Fruit fly (Drosophila melanogaster) whole organism, prepupa: Measurements from ENCODE around the gene Tcs5.
A peak's percentile ranks its signal among the peaks of the same experiment; 100 is the strongest.

Experiments
- Blimp-1 ChIP-seq: fragments of 200-800 bp; sonication (Bioruptor generic); optimal IDR thresholded peaks from 3 replicates; lab custom pipeline; 2017; ENCODE audit warnings: missing biosample characterization, missing genetic modification characterization, mild to moderate bottlenecking, moderate library complexity, missing genetic modification reagents
- CG10631 ChIP-seq: fragments of 200-800 bp; sonication (Bioruptor generic); optimal IDR thresholded peaks from 2 replicates; lab custom pipeline; 2016; ENCODE audit warnings: missing biosample characterization, missing genetic modification characterization
- CG10669 ChIP-seq: fragments of 200-800 bp; sonication (Bioruptor generic); optimal IDR thresholded peaks from 3 replicates; lab custom pipeline; 2018; ENCODE audit warnings: missing biosample characterization, mild to moderate bottlenecking, missing genetic modification characterization, moderate library complexity
- CG11294 ChIP-seq: fragments of 200-800 bp; sonication (Bioruptor generic); IDR thresholded peaks from 2 replicates; pipeline ENCODE4 v1.3.6; 2022; ENCODE audit warnings: missing biosample characterization, missing genetic modification characterization
- CG11762 ChIP-seq: fragments of 200-800 bp; sonication (Bioruptor generic); optimal IDR thresholded peaks from 3 replicates; lab custom pipeline; 2016; ENCODE audit warnings: missing biosample characterization, missing genetic modification characterization; ENCODE audit not compliant: insufficient read depth
- CG11902 ChIP-seq: fragments of 200-800 bp; sonication (Bioruptor generic); optimal IDR thresholded peaks from 3 replicates; lab custom pipeline; 2016; ENCODE audit warnings: missing biosample characterization, missing genetic modification characterization
- CG3032 ChIP-seq: fragments of 200-800 bp; optimal IDR thresholded peaks from 2 replicates; lab custom pipeline; 2019; ENCODE audit warnings: missing biosample characterization, mild to moderate bottlenecking, missing genetic modification characterization, moderate library complexity
- CG31627 ChIP-seq: fragments of 200-800 bp; sonication (Bioruptor generic); optimal IDR thresholded peaks from 3 replicates; lab custom pipeline; 2016; ENCODE audit warnings: missing biosample characterization, missing genetic modification characterization
- CG32006 ChIP-seq: fragments of 200-800 bp; sonication (Bioruptor generic); optimal IDR thresholded peaks from 3 replicates; lab custom pipeline; 2017; ENCODE audit warnings: missing biosample characterization, mild to moderate bottlenecking, missing genetic modification characterization
- CG3919 ChIP-seq: fragments of 200-800 bp; sonication (Bioruptor generic); optimal IDR thresholded peaks from 3 replicates; lab custom pipeline; 2016; ENCODE audit warnings: missing biosample characterization, missing genetic modification characterization
- CG4318 ChIP-seq: fragments of 200-800 bp; sonication (Bioruptor generic); optimal IDR thresholded peaks from 3 replicates; lab custom pipeline; 2017; ENCODE audit warnings: missing biosample characterization, mild to moderate bottlenecking, missing genetic modification characterization
- CG6163 ChIP-seq: fragments of 200-800 bp; sonication (Bioruptor generic); IDR thresholded peaks from 3 replicates; pipeline ENCODE4 v1.3.6; 2022; ENCODE audit warnings: missing biosample characterization, missing genetic modification characterization
- CG6276 ChIP-seq: fragments of 200-800 bp; sonication (Bioruptor generic); optimal IDR thresholded peaks from 2 replicates; lab custom pipeline; 2017; ENCODE audit warnings: missing biosample characterization, mild to moderate bottlenecking, missing genetic modification characterization
- CG6792 ChIP-seq: fragments of 200-800 bp; sonication (Bioruptor generic); optimal IDR thresholded peaks from 3 replicates; lab custom pipeline; 2016; ENCODE audit warnings: missing biosample characterization, missing genetic modification characterization
- CG6808 ChIP-seq: fragments of 200-800 bp; sonication (Bioruptor generic); optimal IDR thresholded peaks from 3 replicates; lab custom pipeline; 2017; ENCODE audit warnings: missing biosample characterization, missing genetic modification characterization, mild to moderate bottlenecking, moderate library complexity, missing genetic modification reagents
- CG7368 ChIP-seq: fragments of 200-800 bp; sonication (Bioruptor generic); optimal IDR thresholded peaks from 3 replicates; lab custom pipeline; 2016; ENCODE audit warnings: missing biosample characterization, missing genetic modification characterization
- CG8119 ChIP-seq: fragments of 200-800 bp; sonication (Bioruptor generic); IDR thresholded peaks from 3 replicates; pipeline ENCODE4 v1.3.6; 2022; ENCODE audit warnings: missing biosample characterization, missing genetic modification characterization
- CG8319 ChIP-seq: fragments of 200-800 bp; sonication (Bioruptor generic); optimal IDR thresholded peaks from 3 replicates; lab custom pipeline; 2016; ENCODE audit warnings: missing biosample characterization, missing genetic modification characterization
- CG8632 ChIP-seq: fragments of 200-800 bp; sonication (Bioruptor generic); optimal IDR thresholded peaks from 3 replicates; lab custom pipeline; 2016; ENCODE audit warnings: missing biosample characterization, missing genetic modification characterization
- CG9139 ChIP-seq: fragments of 200-800 bp; sonication (Bioruptor generic); optimal IDR thresholded peaks from 3 replicates; lab custom pipeline; 2017; ENCODE audit warnings: missing biosample characterization, mild to moderate bottlenecking, missing genetic modification characterization
- Eip75B ChIP-seq: fragments of 200-800 bp; sonication (Bioruptor generic); optimal IDR thresholded peaks from 3 replicates; lab custom pipeline; 2016; ENCODE audit warnings: missing biosample characterization, missing genetic modification characterization
- Eip78C ChIP-seq: fragments of 200-800 bp; sonication (Bioruptor generic); peaks from one replicate; lab custom pipeline; 2016; ENCODE audit warnings: missing biosample characterization, missing genetic modification characterization
- Ets96B ChIP-seq: fragments of 200-800 bp; optimal IDR thresholded peaks from 2 replicates; lab custom pipeline; 2019; ENCODE audit warnings: missing biosample characterization, mild to moderate bottlenecking, missing genetic modification characterization, moderate library complexity
- Gug ChIP-seq: fragments of 200-800 bp; sonication (Bioruptor generic); IDR thresholded peaks from 2 replicates; pipeline ENCODE4 v1.3.6; 2022; ENCODE audit warnings: missing biosample characterization, missing genetic modification characterization
- Hr39 ChIP-seq: fragments of 200-800 bp; sonication (Bioruptor generic); optimal IDR thresholded peaks from 2 replicates; lab custom pipeline; 2016; ENCODE audit warnings: missing biosample characterization, missing genetic modification characterization
- Hr4 ChIP-seq: fragments of 200-800 bp; sonication (Bioruptor generic); optimal IDR thresholded peaks from 3 replicates; lab custom pipeline; 2016; ENCODE audit warnings: missing biosample characterization, missing genetic modification characterization
- Lpt ChIP-seq: fragments of 200-800 bp; sonication (Bioruptor generic); optimal IDR thresholded peaks from 3 replicates; lab custom pipeline; 2016; ENCODE audit warnings: missing biosample characterization, missing genetic modification characterization
- Met ChIP-seq: fragments of 200-800 bp; sonication (Bioruptor generic); optimal IDR thresholded peaks from 3 replicates; lab custom pipeline; 2016; ENCODE audit warnings: missing biosample characterization, missing genetic modification characterization
- Smox ChIP-seq: fragments of 200-800 bp; sonication (Bioruptor generic); optimal IDR thresholded peaks from 3 replicates; lab custom pipeline; 2016; ENCODE audit warnings: missing biosample characterization, missing genetic modification characterization
- Sox102F ChIP-seq: fragments of 200-800 bp; sonication (Bioruptor generic); optimal IDR thresholded peaks from 2 replicates; lab custom pipeline; 2016; ENCODE audit warnings: missing biosample characterization, mild to moderate bottlenecking, missing genetic modification characterization
- Sox14 ChIP-seq: fragments of 200-800 bp; sonication (Bioruptor generic); optimal IDR thresholded peaks from 3 replicates; lab custom pipeline; 2016; ENCODE audit warnings: missing biosample characterization, missing genetic modification characterization
- Sox15 ChIP-seq: fragments of 200-800 bp; sonication (Bioruptor generic); optimal IDR thresholded peaks from 3 replicates; lab custom pipeline; 2016; ENCODE audit warnings: missing biosample characterization, missing genetic modification characterization
- achi ChIP-seq: fragments of 200-800 bp; sonication (Bioruptor generic); optimal IDR thresholded peaks from 3 replicates; lab custom pipeline; 2016; ENCODE audit warnings: missing biosample characterization, missing genetic modification characterization
- acj6 ChIP-seq: fragments of 200-800 bp; sonication (Bioruptor generic); optimal IDR thresholded peaks from 3 replicates; lab custom pipeline; 2016; ENCODE audit warnings: missing biosample characterization, missing genetic modification characterization
- cyc ChIP-seq: fragments of 200-800 bp; sonication (Bioruptor generic); optimal IDR thresholded peaks from 3 replicates; lab custom pipeline; 2016; ENCODE audit warnings: missing biosample characterization, missing genetic modification characterization
- dac ChIP-seq: fragments of 200-800 bp; sonication (Bioruptor generic); optimal IDR thresholded peaks from 2 replicates; lab custom pipeline; 2017; ENCODE audit warnings: missing biosample characterization, mild to moderate bottlenecking, missing genetic modification characterization
- dsx ChIP-seq: fragments of 200-800 bp; optimal IDR thresholded peaks from 3 replicates; lab custom pipeline; 2019; ENCODE audit warnings: missing biosample characterization, mild to moderate bottlenecking, missing genetic modification characterization, moderate library complexity; ENCODE audit not compliant: poor library complexity, severe bottlenecking
- eg ChIP-seq: fragments of 200-800 bp; sonication (Bioruptor generic); IDR thresholded peaks from 3 replicates; pipeline ENCODE4 v1.3.6; 2022; ENCODE audit warnings: missing biosample characterization, missing genetic modification characterization
- esn ChIP-seq: fragments of 200-800 bp; sonication (Bioruptor generic); optimal IDR thresholded peaks from 2 replicates; lab custom pipeline; 2016; ENCODE audit warnings: missing biosample characterization, mild to moderate bottlenecking, missing genetic modification characterization, moderate library complexity
- fd59A ChIP-seq: fragments of 200-800 bp; sonication (Bioruptor generic); optimal IDR thresholded peaks from 2 replicates; lab custom pipeline; 2017; ENCODE audit warnings: missing biosample characterization, mild to moderate bottlenecking, missing genetic modification characterization, missing genetic modification reagents
- fd85E ChIP-seq: fragments of 200-800 bp; sonication (Bioruptor generic); optimal IDR thresholded peaks from 3 replicates; lab custom pipeline; 2016; ENCODE audit warnings: missing biosample characterization, missing genetic modification characterization
- fkh ChIP-seq: fragments of 200-800 bp; sonication (Bioruptor generic); optimal IDR thresholded peaks from 3 replicates; lab custom pipeline; 2017; ENCODE audit warnings: missing biosample characterization, mild to moderate bottlenecking, missing genetic modification characterization, moderate library complexity
- net ChIP-seq: fragments of 200-800 bp; sonication (Bioruptor generic); optimal IDR thresholded peaks from 3 replicates; lab custom pipeline; 2016; ENCODE audit warnings: missing biosample characterization, missing genetic modification characterization
- pdm3 ChIP-seq: fragments of 200-800 bp; sonication (Bioruptor generic); optimal IDR thresholded peaks from 3 replicates; lab custom pipeline; 2016; ENCODE audit warnings: missing biosample characterization, missing genetic modification characterization
- salr ChIP-seq, 2 experiments: fragments of 200-800 bp; sonication (Bioruptor generic); optimal IDR thresholded peaks; 3 replicates each; lab custom pipeline; 2016 to 2018; ENCODE audit warnings: missing biosample characterization in 2 of 2, missing genetic modification characterization in 2 of 2, mild to moderate bottlenecking in 1 of 2
- ss ChIP-seq, 2 experiments: fragments of 200-800 bp; sonication (Bioruptor generic); optimal IDR thresholded peaks; 2 replicates in 1 of 2; 3 replicates in 1 of 2; lab custom pipeline; 2017 to 2018; ENCODE audit warnings: mild to moderate bottlenecking in 2 of 2, missing biosample characterization in 2 of 2, missing genetic modification characterization in 2 of 2, moderate library complexity in 1 of 2
- topi ChIP-seq: fragments of 200-800 bp; sonication (Bioruptor generic); optimal IDR thresholded peaks from 3 replicates; lab custom pipeline; 2016; ENCODE audit warnings: missing biosample characterization, missing genetic modification characterization

Gene Tcs5

DNA sequence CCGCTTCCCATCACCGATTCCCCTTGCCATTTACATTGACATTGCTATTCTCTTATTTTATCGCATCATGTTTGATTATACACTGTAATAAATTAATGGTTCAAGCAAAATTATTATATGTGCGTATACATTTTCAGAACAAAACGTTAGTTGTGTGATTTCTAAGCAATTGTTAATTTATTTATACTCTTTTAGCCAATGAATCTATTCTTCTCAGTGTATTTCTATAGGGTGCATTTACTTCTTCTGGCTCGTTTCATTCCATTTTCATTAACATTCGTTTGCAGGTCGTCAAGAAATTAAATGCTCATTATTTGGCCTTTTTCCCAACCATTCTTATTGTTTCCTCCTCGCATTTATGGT lies 48.4 kb upstream of the Tcs5 start (continued):
- no peak for TF ChIP-seq fkh (GFP tag; lab: Kevin White, UChicago)
- peak; percentile 61 for TF ChIP-seq Gug (GFP tag; lab: Robert Waterston, UW)
- TF ChIP-seq CG6276, result peak; percentile 35
- TF ChIP-seq CG7368 (GFP tag; lab: Kevin White, UChicago), result peak; percentile 19
- no peak for TF ChIP-seq Sox15 (GFP tag; lab: Kevin White, UChicago)
- peak; percentile 32 for TF ChIP-seq CG10669
- peak; percentile 86 for TF ChIP-seq eg (GFP tag; lab: Robert Waterston, UW)
- TF ChIP-seq net (GFP tag; lab: Kevin White, UChicago), result peak; percentile 15
- peak; percentile 15 for TF ChIP-seq Smox (GFP tag; lab: Kevin White, UChicago)
- peak; percentile 2 for TF ChIP-seq topi (GFP tag; lab: Kevin White, UChicago)
- no peak for TF ChIP-seq fd85E (GFP tag; lab: Kevin White, UChicago)
- TF ChIP-seq acj6, result peak; percentile 66
- peak; percentile 56 for TF ChIP-seq Hr39 (GFP tag; lab: Kevin White, UChicago)
- no peak for TF ChIP-seq dac (GFP tag; lab: Kevin White, UChicago)
- TF ChIP-seq Eip78C (GFP tag; lab: Kevin White, UChicago), result peak; percentile 81
- TF ChIP-seq Eip75B, result no peak
- TF ChIP-seq Met, result no peak

DNA sequence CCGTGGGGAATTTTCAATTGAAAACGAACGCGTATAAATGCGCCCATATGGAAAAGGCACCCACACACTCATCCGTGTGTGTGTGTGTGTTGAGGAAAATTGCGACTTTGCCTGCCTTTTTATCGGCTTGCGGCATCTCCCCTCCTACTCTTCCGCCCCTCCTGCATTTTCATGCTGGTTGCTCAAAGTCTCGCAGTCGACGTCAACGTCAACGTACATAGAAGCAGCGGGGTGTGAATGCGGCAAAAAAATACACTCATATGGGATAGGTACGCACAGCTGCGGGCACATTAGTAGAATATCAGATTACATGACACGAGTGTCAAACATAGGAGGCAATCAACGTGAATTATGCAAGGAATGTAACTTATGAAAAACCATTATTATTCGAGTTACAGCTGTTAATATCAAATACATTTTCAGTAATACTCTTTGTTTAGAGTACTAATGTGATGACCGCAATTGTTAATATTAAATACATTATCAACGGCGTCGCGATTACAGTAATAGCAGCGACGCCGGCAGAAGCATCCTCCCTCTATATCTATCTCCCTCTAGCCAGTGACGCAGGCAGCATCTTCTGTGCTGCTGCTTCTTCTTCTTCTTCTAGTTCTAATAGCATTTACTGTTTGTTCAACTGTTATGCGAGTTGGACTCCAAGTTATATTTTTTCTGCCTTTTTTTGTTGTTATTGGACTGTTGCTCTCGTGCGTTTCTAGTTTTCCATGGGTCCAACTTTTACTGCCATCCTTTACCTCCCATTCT lies 47.8 kb upstream of the Tcs5 start:
- peak; percentile 89 for TF ChIP-seq achi (GFP tag; lab: Kevin White, UChicago)
- peak; percentile 75 for TF ChIP-seq Sox15 (GFP tag; lab: Kevin White, UChicago)
- peak; percentile 91 for TF ChIP-seq dac (GFP tag; lab: Kevin White, UChicago)
- TF ChIP-seq salr (GFP tag; optimal IDR thresholded peaks at IDR 0.05; lab: Kevin White, UChicago), result peak; percentile 81 to 82
- no peak for TF ChIP-seq Blimp-1
- TF ChIP-seq Sox14 (GFP tag; lab: Kevin White, UChicago), result peak; percentile 95
- TF ChIP-seq Hr4 (GFP tag; lab: Kevin White, UChicago), result peak; percentile 95
- TF ChIP-seq Ets96B, result peak; percentile 92
- TF ChIP-seq CG9139 (GFP tag; lab: Kevin White, UChicago), result peak; percentile 68
- TF ChIP-seq CG10669, result peak; percentile 87
- TF ChIP-seq CG8632 (GFP tag; lab: Kevin White, UChicago), result peak; percentile 84
- TF ChIP-seq CG31627, result peak; percentile 85
- peak; percentile 90 for TF ChIP-seq pdm3 (GFP tag; lab: Kevin White, UChicago)
- TF ChIP-seq CG6808 (GFP tag; lab: Kevin White, UChicago), result peak; percentile 73
- TF ChIP-seq CG8119 (GFP tag; lab: Robert Waterston, UW), result peak; percentile 95
- TF ChIP-seq CG10631 (GFP tag; lab: Kevin White, UChicago), result peak; percentile 90
- TF ChIP-seq CG11294, result peak; percentile 90
- peak; percentile 93 for TF ChIP-seq Gug (GFP tag; lab: Robert Waterston, UW)
- TF ChIP-seq Lpt (GFP tag; lab: Kevin White, UChicago), result peak; percentile 82
- TF ChIP-seq fd59A, result peak; percentile 83
- peak; percentile 89 for TF ChIP-seq CG4318 (GFP tag; lab: Kevin White, UChicago)
- TF ChIP-seq cyc (GFP tag; lab: Kevin White, UChicago), result peak; percentile 77
- peak; percentile 83 for TF ChIP-seq dsx (GFP tag; lab: Kevin White, UChicago)
- peak; percentile 78 for TF ChIP-seq CG3032 (tag; lab: Kevin White, UChicago)
- peak; percentile 81 for TF ChIP-seq CG11762 (GFP tag; lab: Kevin White, UChicago)
- peak; percentile 87 for TF ChIP-seq CG6792 (GFP tag; lab: Kevin White, UChicago)
- peak; percentile 62 for TF ChIP-seq CG11902 (GFP tag; lab: Kevin White, UChicago)
- TF ChIP-seq topi (GFP tag; lab: Kevin White, UChicago), result peak; percentile 86
- TF ChIP-seq CG6276, result peak; percentile 92
- peak; percentile 79 for TF ChIP-seq fkh (GFP tag; lab: Kevin White, UChicago)
- TF ChIP-seq CG7368 (GFP tag; lab: Kevin White, UChicago), result peak; percentile 85
- TF ChIP-seq CG32006 (GFP tag; lab: Kevin White, UChicago), result peak; percentile 95
- peak; percentile 72 for TF ChIP-seq fd85E (GFP tag; lab: Kevin White, UChicago)
- TF ChIP-seq Sox102F (GFP tag; lab: Kevin White, UChicago), result peak; percentile 78
- peak; percentile 80 for TF ChIP-seq CG8319 (GFP tag; lab: Kevin White, UChicago)
- TF ChIP-seq Hr39 (GFP tag; lab: Kevin White, UChicago), result peak; percentile 86
- TF ChIP-seq acj6, result peak; percentile 89
- peak; percentile 62 to 80 for TF ChIP-seq ss (GFP tag; optimal IDR thresholded peaks at IDR 0.05; lab: Kevin White, UChicago)
- TF ChIP-seq esn (GFP tag; lab: Kevin White, UChicago), result peak; percentile 86
- peak; percentile 94 for TF ChIP-seq CG6163
- TF ChIP-seq CG3919 (GFP tag; lab: Kevin White, UChicago), result peak; percentile 92
